Worm (Caenorhabditis elegans) whole organism, L4/young adult: Measurements from ENCODE around the gene sel-8.

Source experiments
- W03F9.2 ChIP-seq: fragments of 150-350 bp; optimal IDR thresholded peaks from 2 replicates; lab custom pipeline; 2014; ENCODE audit warnings: missing biosample characterization, missing genetic modification characterization
- dao-5 ChIP-seq: sonication (generic microtip); optimal IDR thresholded peaks from 2 replicates; lab custom pipeline; 2016; ENCODE audit warnings: missing genotype, missing genetic modification characterization, moderate library complexity, missing compliant biosample characterization
- him-1 ChIP-seq: sonication (generic microtip); optimal IDR thresholded peaks from 2 replicates; lab custom pipeline; 2016; ENCODE audit warnings: missing genotype, missing genetic modification reagents, missing genetic modification characterization, missing compliant biosample characterization

- TF ChIP-seq him-1 (tag; lab: Kevin White, UChicago) (no peak), dao-5 (no peak), W03F9.2 (tag; lab: Kevin White, UChicago) (no peak)
Measured at ce11 chrIII:3583341-3583740, 43.6 kb downstream of the sel-8 start.
